Worm (Caenorhabditis elegans): ENCODE data around the gene T02H6.5.

Gene T02H6.5

ce11 chrII:675822-676221 is 9.1 kb upstream of the T02H6.5 start:
- no peak for TF ChIP-seq dmd-4 (tag; optimal IDR thresholded peaks at IDR 0.05; ENCODE audit: borderline replicate concordance)
- no peak for TF ChIP-seq hlh-8 (tag; optimal IDR thresholded peaks at IDR 0.05)
- TF ChIP-seq hlh-30 (tag; optimal IDR thresholded peaks at IDR 0.05; ENCODE audit: insufficient read depth), result no peak
- no peak for TF ChIP-seq K02D7.2 (tag; optimal IDR thresholded peaks at IDR 0.05)

- TF ChIP-seq T23F11.4 (GFP tag; optimal IDR thresholded peaks at IDR 0.05), result no peak
- no peak for TF ChIP-seq fkh-10 (GFP tag; optimal IDR thresholded peaks at IDR 0.05)
- TF ChIP-seq npax-4 (tag; optimal IDR thresholded peaks at IDR 0.05), result no peak
These were observed 6.3 kb upstream of the T02H6.5 start, which contains the start of gene T02H6.9 for ce11 chrII:678581-678980. T02H6.9 (plus strand) TSS chrII:678881.

ce11 chrII:680612-681011 is 4.3 kb upstream of the T02H6.5 start, which contains the start of the genes T02H6.10 and T02H6.8:
T02H6.10 (minus strand) TSS chrII:680712.
T02H6.8 (plus strand) TSS chrII:680832.
- TF ChIP-seq ceh-6 (GFP tag; optimal IDR thresholded peaks at IDR 0.05) (no peak), unc-55 (GFP tag; optimal IDR thresholded peaks at IDR 0.05) (no peak), dve-1 (tag; optimal IDR thresholded peaks at IDR 0.05) (no peak), unc-3 (GFP tag; conservative IDR thresholded peaks at IDR 0.05) (no peak), unc-3 (tag; optimal IDR thresholded peaks at IDR 0.05) (no peak), sdc-2 (tag; optimal IDR thresholded peaks at IDR 0.05) (no peak), pha-4 (tag; optimal IDR thresholded peaks at IDR 0.05) (no peak), pros-1 (tag; optimal IDR thresholded peaks at IDR 0.05) (no peak), ceh-31 (tag; optimal IDR thresholded peaks at IDR 0.05) (no peak), ceh-34 (tag; optimal IDR thresholded peaks at IDR 0.05) (no peak), ceh-22 (tag; optimal IDR thresholded peaks at IDR 0.05) (no peak), nfya-1 (tag; optimal IDR thresholded peaks at IDR 0.05) (no peak), odd-2 (tag; optimal IDR thresholded peaks at IDR 0.05) (no peak), eyg-1 (tag; optimal IDR thresholded peaks at IDR 0.05) (no peak), hlh-13 (GFP tag; optimal IDR thresholded peaks at IDR 0.05) (no peak), pax-1 (tag; optimal IDR thresholded peaks at IDR 0.05) (no peak), fkh-6 (tag; optimal IDR thresholded peaks at IDR 0.05) (no peak), che-1 (tag; optimal IDR thresholded peaks at IDR 0.05) (no peak), nhr-11 (tag; optimal IDR thresholded peaks at IDR 0.05) (no peak), ztf-16 (tag; optimal IDR thresholded peaks at IDR 0.05) (no peak), mec-3 (tag; optimal IDR thresholded peaks at IDR 0.05; ENCODE audit: borderline replicate concordance) (no peak)

- no peak for TF ChIP-seq hlh-13 (GFP tag; optimal IDR thresholded peaks at IDR 0.05)
These were observed 2.6 kb upstream of the T02H6.5 start, which contains the start of gene T02H6.7 for ce11 chrII:682326-682725. T02H6.7 (plus strand) TSS chrII:682626.

ce11 chrII:683467-683866 is 1.4 kb upstream of the T02H6.5 start, which contains the start of gene T02H6.6:
T02H6.6 (plus strand) TSS chrII:683767.
- TF ChIP-seq pha-2 (tag; optimal IDR thresholded peaks at IDR 0.05) (no peak), sox-2 (GFP tag; IDR thresholded peaks at IDR 0.05) (no peak), ahr-1 (tag; optimal IDR thresholded peaks at IDR 0.05) (no peak), hlh-30 (tag; optimal IDR thresholded peaks at IDR 0.05; ENCODE audit: insufficient read depth) (no peak), unc-3 (GFP tag; conservative IDR thresholded peaks at IDR 0.05) (no peak), unc-3 (tag; optimal IDR thresholded peaks at IDR 0.05) (no peak), ceh-9 (tag; optimal IDR thresholded peaks at IDR 0.05) (no peak), tbx-7 (tag; optimal IDR thresholded peaks at IDR 0.05) (no peak), fax-1 (tag; optimal IDR thresholded peaks at IDR 0.05) (no peak), C08G9.2 (tag; optimal IDR thresholded peaks at IDR 0.05) (no peak), fkh-6 (tag; optimal IDR thresholded peaks at IDR 0.05) (no peak), F13H6.1 (tag; optimal IDR thresholded peaks at IDR 0.05) (no peak), unc-42 (tag; optimal IDR thresholded peaks at IDR 0.05) (no peak), hlh-8 (tag; optimal IDR thresholded peaks at IDR 0.05) (no peak), gmeb-2 (tag; optimal IDR thresholded peaks at IDR 0.05) (no peak), eyg-1 (tag; optimal IDR thresholded peaks at IDR 0.05) (no peak), syd-9 (tag; optimal IDR thresholded peaks at IDR 0.05) (no peak), fkh-10 (GFP tag; optimal IDR thresholded peaks at IDR 0.05) (no peak), mec-3 (tag; optimal IDR thresholded peaks at IDR 0.05; ENCODE audit: borderline replicate concordance) (no peak), pqm-1 (tag; optimal IDR thresholded peaks at IDR 0.05) (no peak), che-1 (tag; optimal IDR thresholded peaks at IDR 0.05) (no peak)

Measured in whole organism, late embryonic.